Worm (Caenorhabditis elegans): ENCODE measurements around the gene K12H4.3.

Gene K12H4.3

DNA sequence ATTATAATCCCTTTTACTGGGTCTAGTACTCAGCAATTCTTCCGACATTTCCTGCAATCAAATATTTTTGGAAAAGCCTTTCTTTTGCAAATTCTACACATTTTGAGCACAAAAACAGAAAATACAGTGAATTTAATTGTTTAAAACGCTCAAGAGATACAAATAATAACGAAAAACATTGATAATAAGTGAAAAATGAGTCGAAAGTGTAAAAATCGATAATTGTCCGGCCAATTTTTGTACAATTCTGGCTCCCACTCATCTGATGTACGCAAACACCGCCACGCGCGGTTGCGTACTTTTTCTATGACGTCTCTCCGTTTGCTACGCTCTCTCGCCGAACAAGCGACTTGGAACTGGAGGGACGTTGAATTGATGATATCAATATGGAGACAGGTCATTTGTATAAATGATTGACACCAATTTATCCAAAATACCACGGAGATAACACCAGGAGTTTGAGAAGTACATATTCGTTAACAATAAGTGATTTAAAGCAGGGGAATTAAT is 25.0 kb upstream of the K12H4.3 start, which contains the start of gene lin-36 (continued):
- TF ChIP-seq nhr-28 (tag; optimal IDR thresholded peaks at IDR 0.05), result no peak
- TF ChIP-seq nhr-90 (tag; optimal IDR thresholded peaks at IDR 0.05; ENCODE audit: poor library complexity), result peak; percentile 62
- TF ChIP-seq ces-1 (GFP tag; optimal IDR thresholded peaks at IDR 0.05), result no peak
- TF ChIP-seq ceh-8 (GFP tag; optimal IDR thresholded peaks at IDR 0.05), result no peak
- TF ChIP-seq mef-2 (tag; optimal IDR thresholded peaks at IDR 0.05), result no peak
- TF ChIP-seq elt-2 (tag; optimal IDR thresholded peaks at IDR 0.05), result peak; percentile 32
- peak in 1 of 2 experiments; percentile 76 for TF ChIP-seq ztf-11 (tag; optimal IDR thresholded peaks at IDR 0.05)
- TF ChIP-seq zag-1 (tag; optimal IDR thresholded peaks at IDR 0.05), result peak; percentile 10
- TF ChIP-seq swsn-7 (tag; optimal IDR thresholded peaks at IDR 0.05), result peak; percentile 85
- TF ChIP-seq pax-3 (tag; optimal IDR thresholded peaks at IDR 0.05), result peak; percentile 9
- peak; percentile 86 for TF ChIP-seq nhr-47 (tag; optimal IDR thresholded peaks at IDR 0.05)
- TF ChIP-seq tbx-2 (tag; optimal IDR thresholded peaks at IDR 0.05), result peak; percentile 91
- TF ChIP-seq snu-23 (GFP tag; optimal IDR thresholded peaks at IDR 0.05), result peak; percentile 91
- peak; percentile 52 for TF ChIP-seq snpc-4 (tag; optimal IDR thresholded peaks at IDR 0.05)
- peak in 2 of 6 experiments; percentile 72 to 77 for TF ChIP-seq elt-3 (tag; optimal IDR thresholded peaks at IDR 0.05)
- TF ChIP-seq alr-1 (tag; optimal IDR thresholded peaks at IDR 0.05; ENCODE audit: borderline replicate concordance), result no peak
- TF ChIP-seq tlp-1 (tag; optimal IDR thresholded peaks at IDR 0.05), result no peak
- TF ChIP-seq lin-15B (tag; optimal IDR thresholded peaks at IDR 0.05), result peak; percentile 80

DNA sequence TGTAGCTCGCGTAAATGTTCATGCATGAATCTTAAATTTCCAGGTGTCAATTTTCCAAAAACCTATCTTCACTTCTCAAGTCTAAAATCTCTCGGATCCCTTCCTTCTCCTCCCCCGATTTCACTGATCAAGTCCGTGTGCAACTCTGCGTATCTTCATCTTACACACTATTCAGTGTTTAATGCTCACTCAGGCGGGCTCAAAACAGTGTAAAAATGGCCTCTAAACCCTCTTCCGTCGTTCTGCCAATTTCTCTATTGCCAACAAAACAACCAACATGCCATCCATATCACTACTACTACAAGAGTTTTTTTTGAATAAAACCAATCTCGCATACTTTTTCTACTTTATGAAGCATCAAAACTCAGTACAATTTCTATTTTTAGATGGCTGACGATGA is 23.8 kb upstream of the K12H4.3 start, which contains the start of gene F44B9.2:
F44B9.2 (plus strand) TSS at position 387 of the 400 bp plus-strand sequence.
- TF ChIP-seq isw-1 (GFP tag; IDR thresholded peaks at IDR 0.05) (no peak), lin-14 (GFP tag; optimal IDR thresholded peaks at IDR 0.05) (peak; percentile 61), dsc-1 (tag; optimal IDR thresholded peaks at IDR 0.05) (peak; percentile 53), nhr-12 (tag; optimal IDR thresholded peaks at IDR 0.05) (no peak), lsy-2 (tag; optimal IDR thresholded peaks at IDR 0.05) (no peak), pag-3 (tag; optimal IDR thresholded peaks at IDR 0.05; ENCODE audit: borderline replicate concordance, insufficient read depth) (peak; percentile 86), C34B4.2 (tag; optimal IDR thresholded peaks at IDR 0.05) (no peak), C16A3.4 (tag; optimal IDR thresholded peaks at IDR 0.05) (no peak), tbx-2 (tag; optimal IDR thresholded peaks at IDR 0.05) (no peak), ceh-8 (GFP tag; optimal IDR thresholded peaks at IDR 0.05) (no peak), rnt-1 (tag; optimal IDR thresholded peaks at IDR 0.05) (peak; percentile 26)

DNA sequence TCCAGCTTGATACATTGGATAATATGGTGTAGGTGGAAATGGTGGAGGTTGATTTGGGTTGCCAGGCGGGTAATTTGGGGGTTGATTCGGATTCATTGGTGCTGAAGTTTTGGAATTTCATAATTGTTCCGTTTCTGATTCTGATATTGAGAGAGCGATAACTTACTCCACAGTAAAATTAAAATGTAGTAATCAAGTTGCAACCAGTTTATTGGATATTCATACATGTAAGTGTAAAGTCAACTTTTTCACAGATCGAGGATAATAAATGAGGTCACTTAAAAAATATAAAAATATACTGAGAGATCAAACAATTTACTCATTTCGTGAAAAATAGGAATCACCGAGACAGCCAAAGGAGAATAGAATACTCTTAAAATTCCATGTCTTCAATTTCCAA is 17.9 kb upstream of the K12H4.3 start, which contains the start of gene mdt-30:
mdt-30 (minus strand) TSS at position 101 of the 400 bp plus-strand sequence.
- TF ChIP-seq lin-13 (GFP tag; optimal IDR thresholded peaks at IDR 0.05) (no peak), blmp-1 (tag; optimal IDR thresholded peaks at IDR 0.05) (no peak), unc-30 (tag; optimal IDR thresholded peaks at IDR 0.05) (no peak), rnt-1 (tag; optimal IDR thresholded peaks at IDR 0.05) (no peak), nhr-237 (tag; optimal IDR thresholded peaks at IDR 0.05) (no peak), tlp-1 (tag; optimal IDR thresholded peaks at IDR 0.05) (no peak), dsc-1 (tag; optimal IDR thresholded peaks at IDR 0.05) (no peak), nhr-77 (tag; optimal IDR thresholded peaks at IDR 0.05) (no peak), efl-3 (GFP tag; optimal IDR thresholded peaks at IDR 0.05) (no peak), nhr-76 (tag; optimal IDR thresholded peaks at IDR 0.05) (no peak)

DNA sequence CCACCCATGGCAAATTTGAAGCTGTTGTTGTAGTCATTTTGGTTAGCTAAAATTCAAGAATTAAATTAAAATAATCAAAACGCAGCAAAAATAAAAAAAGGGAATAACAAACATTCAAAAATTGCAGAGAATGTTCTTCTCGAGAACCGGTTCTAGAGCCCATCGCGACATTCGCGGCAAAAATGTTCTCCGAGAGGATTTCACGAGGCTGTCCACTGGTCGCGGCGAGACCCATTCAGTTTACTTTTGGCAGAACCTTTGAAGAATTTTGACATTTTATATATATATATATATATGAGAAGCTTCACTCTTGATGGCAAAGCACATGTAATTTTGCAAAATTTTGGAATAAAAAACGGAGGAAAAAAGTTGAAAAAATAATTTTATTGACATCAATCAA is 16.3 kb upstream of the K12H4.3 start, which contains the start of gene F44B9.8:
F44B9.8 (minus strand) TSS at position 163 of the 400 bp plus-strand sequence.
- TF ChIP-seq ceh-8 (GFP tag; optimal IDR thresholded peaks at IDR 0.05) (no peak), ztf-4 (tag; optimal IDR thresholded peaks at IDR 0.05) (peak; percentile 12), sup-37 (GFP tag; optimal IDR thresholded peaks at IDR 0.05) (no peak), ama-1 (optimal IDR thresholded peaks at IDR 0.05) (no peak), ceh-63 (GFP tag; optimal IDR thresholded peaks at IDR 0.05) (no peak), skn-1 (tag; optimal IDR thresholded peaks at IDR 0.05) (peak; percentile 35), nhr-47 (tag; optimal IDR thresholded peaks at IDR 0.05) (peak; percentile 50), nhr-19 (GFP tag; conservative IDR thresholded peaks at IDR 0.05) (peak; percentile 66), nhr-20 (tag; optimal IDR thresholded peaks at IDR 0.05) (peak; percentile 72), fos-1 (tag; optimal IDR thresholded peaks at IDR 0.05) (no peak), F16B12.6 (tag; optimal IDR thresholded peaks at IDR 0.05) (peak; percentile 29), nhr-85 (tag) (peak; percentile 79), nhr-11 (tag; optimal IDR thresholded peaks at IDR 0.05) (no peak), ceh-82 (tag; optimal IDR thresholded peaks at IDR 0.05) (peak in 1 of 3 experiments; percentile 52), lin-35 (GFP tag; optimal IDR thresholded peaks at IDR 0.05) (peak; percentile 72 to 80), ceh-88 (GFP tag; IDR thresholded peaks at IDR 0.05) (no peak), nhr-12 (tag; optimal IDR thresholded peaks at IDR 0.05) (no peak), C16A3.4 (tag; optimal IDR thresholded peaks at IDR 0.05) (peak; percentile 71), lsy-2 (tag; optimal IDR thresholded peaks at IDR 0.05) (peak; percentile 76 to 80)

Data from whole organism, L1 larva.